Worm (Caenorhabditis elegans) whole organism, L4/young adult: ENCODE measurements around the gene R06F6.8.

ENCODE experiments used
- W03F9.2 ChIP-seq: fragments of 150-350 bp; optimal IDR thresholded peaks from 2 replicates; lab custom pipeline; 2014; ENCODE audit warnings: missing biosample characterization, missing genetic modification characterization
- dao-5 ChIP-seq: sonication (generic microtip); optimal IDR thresholded peaks from 2 replicates; lab custom pipeline; 2016; ENCODE audit warnings: missing genotype, missing genetic modification characterization, moderate library complexity, missing compliant biosample characterization
- him-1 ChIP-seq: sonication (generic microtip); optimal IDR thresholded peaks from 2 replicates; lab custom pipeline; 2016; ENCODE audit warnings: missing genotype, missing genetic modification reagents, missing genetic modification characterization, missing compliant biosample characterization

R06F6.8 gene

DNA sequence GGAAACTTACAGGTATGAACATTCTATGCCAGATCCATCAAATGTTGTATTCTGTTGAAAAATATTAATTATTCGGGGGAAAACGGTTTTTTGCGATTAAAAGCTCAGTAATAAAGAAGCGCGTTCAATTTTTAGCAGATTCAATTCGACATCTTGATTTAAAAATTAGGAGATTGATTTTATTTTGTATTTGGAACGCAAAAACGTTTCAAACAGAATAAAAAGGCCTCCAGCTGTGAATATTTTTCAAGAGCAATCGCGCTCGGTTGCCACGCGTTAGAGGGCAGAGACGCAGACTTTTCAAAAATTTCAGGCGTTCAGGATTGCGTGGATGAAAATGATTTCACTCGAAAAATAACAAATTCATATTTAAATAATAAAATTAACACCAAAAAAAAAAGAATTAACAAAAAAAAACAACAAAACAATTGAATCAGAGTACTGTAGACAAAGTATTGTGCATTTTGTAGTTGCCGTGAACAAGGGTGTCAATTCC lies at the start of gene R06F6.8:
Gene R06F6.8 (minus strand): TSS at position 51 of the 496 bp plus-strand sequence.
- no peak for TF ChIP-seq dao-5 (tag; lab: Kevin White, UChicago)
- no peak for TF ChIP-seq W03F9.2 (tag; lab: Kevin White, UChicago)
- no peak for TF ChIP-seq him-1 (tag; lab: Kevin White, UChicago)

DNA sequence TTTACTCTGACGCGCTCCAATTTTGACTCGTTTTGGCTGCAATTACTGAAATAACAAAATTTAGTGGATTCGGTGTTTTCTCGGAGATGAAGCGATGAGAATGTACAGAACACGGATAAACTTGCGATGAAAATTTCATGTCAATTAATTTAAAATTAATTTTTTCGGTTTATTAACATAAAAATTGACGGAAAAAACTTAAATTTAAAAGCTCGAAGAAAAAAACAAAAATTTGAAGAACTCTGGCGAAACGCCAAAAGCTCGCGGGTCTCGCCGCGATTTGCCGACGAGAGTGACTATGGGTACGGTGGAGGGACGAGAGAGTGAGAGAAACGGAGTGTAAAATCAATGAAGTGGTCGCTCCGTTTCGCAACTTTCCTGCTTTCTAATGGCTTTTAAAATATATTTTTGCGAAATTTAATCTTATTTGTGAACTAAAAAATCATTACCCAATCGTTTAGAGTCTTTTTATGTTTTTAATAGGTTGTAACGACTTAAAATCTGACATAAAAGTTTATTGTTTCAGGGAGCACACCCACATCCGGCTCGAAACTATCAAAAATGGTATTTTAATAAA lies 49.0 kb upstream of the R06F6.8 start, which contains the start of the genes gmps-1 and cap-2:
Gene gmps-1 (minus strand): TSS at position 51 of the 577 bp plus-strand sequence.
Gene cap-2 (plus strand): TSS at position 527 of the 577 bp plus-strand sequence.
- peak; percentile 95 for TF ChIP-seq W03F9.2 (tag; lab: Kevin White, UChicago)
- no peak for TF ChIP-seq dao-5 (tag; lab: Kevin White, UChicago)
- TF ChIP-seq him-1 (tag; lab: Kevin White, UChicago): peak; percentile 95

DNA sequence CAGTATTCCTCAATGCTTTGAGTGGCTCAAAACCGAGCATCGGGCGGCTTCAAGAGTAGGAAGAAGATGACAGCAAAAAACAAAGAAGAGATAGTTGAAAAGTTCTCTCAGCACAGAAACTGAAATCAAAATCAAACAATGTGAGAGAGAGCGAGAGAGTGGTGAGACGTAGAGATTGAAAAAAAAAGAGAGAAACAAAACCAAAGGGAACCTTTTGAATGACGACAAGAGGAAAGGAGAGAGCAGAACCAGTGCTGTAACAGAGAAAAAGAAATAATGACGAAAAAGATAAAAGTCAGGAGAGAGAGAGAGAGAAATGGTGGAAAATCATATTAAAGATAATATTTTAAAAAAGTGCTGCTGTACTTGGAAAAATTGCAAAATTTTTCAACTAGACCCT lies 47.4 kb upstream of the R06F6.8 start:
- TF ChIP-seq dao-5 (tag; lab: Kevin White, UChicago) (no peak), him-1 (tag; lab: Kevin White, UChicago) (no peak), W03F9.2 (tag; lab: Kevin White, UChicago) (no peak)

DNA sequence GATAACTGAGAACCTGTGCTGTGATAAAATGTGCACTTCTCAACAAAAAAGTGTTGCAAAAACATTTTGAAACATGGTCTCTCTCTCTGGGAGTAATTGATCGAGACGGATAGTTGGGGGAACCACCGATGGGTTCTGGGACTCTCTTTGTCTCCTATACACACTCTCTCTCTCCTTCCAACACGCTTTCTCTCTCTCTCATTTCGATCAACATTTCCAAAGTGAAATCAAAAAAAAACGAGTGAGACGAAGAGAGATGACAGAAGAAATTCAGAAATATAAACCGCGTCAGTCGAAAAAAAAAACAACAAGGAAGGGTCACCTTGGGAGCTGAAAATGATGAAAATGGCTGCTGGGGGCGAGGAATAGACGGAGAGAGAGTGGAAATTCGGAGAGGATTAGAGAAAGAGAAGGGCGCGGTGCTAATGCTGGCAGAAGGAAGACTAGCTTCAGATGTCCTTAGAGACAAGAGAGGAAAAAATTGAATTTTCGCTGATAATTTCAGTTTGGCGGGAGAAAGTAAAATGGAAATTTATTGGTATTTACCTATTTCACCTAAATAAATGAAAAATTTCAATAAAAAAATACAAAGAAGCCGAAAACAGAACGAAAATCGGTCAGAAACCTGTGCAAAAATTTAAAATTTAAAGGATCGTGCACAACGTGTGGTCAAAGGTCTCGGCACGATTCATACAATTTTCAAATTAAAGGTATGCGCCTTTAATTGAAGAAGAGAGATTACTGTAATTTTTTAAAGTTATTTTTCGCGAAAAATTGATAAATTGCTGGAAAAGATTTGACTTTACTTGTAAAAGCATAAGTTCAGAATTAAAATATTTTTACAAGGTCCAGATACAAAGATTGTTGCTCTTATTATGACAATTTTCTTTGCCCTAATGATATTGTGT lies 43.2 kb upstream of the R06F6.8 start:
- no peak for TF ChIP-seq dao-5 (tag; lab: Kevin White, UChicago)
- no peak for TF ChIP-seq W03F9.2 (tag; lab: Kevin White, UChicago)
- TF ChIP-seq him-1 (tag; lab: Kevin White, UChicago): no peak

DNA sequence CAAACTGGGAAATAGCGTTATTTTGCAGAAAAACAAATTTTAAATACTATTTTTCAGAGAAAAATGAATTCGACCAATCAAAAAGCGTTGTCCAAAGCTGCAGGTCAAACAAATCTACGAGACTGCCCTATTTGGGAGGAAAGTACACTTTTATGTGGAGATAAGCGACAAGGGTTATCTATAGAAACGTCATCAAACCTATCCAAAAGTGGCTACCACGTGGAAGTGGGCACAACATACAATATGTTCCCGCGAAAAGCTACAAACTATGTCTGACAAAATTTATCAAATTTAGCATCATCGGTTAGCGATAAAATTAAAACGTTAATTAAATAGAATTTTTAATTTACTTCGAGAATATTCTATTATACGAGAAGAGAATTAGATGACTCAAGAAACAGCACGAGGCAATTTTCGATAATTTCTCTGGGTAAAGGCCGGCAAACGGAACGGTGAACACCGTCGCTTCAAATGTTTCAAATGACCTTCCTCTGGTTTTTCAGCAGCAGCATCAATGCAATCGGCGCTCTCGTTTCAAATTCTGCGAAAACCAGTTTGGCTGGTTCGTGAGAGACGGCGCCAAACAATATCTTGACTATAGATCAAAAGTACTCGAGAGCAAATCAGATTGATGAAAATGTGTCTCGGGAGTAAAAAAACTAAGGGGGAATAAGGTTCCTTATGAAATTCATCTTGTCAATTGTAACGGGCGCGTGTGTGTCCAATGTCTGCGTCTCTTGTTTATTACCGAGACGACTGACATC lies 42.1 kb upstream of the R06F6.8 start:
- TF ChIP-seq him-1 (tag; lab: Kevin White, UChicago) (no peak), W03F9.2 (tag; lab: Kevin White, UChicago) (no peak), dao-5 (tag; lab: Kevin White, UChicago) (no peak)

DNA sequence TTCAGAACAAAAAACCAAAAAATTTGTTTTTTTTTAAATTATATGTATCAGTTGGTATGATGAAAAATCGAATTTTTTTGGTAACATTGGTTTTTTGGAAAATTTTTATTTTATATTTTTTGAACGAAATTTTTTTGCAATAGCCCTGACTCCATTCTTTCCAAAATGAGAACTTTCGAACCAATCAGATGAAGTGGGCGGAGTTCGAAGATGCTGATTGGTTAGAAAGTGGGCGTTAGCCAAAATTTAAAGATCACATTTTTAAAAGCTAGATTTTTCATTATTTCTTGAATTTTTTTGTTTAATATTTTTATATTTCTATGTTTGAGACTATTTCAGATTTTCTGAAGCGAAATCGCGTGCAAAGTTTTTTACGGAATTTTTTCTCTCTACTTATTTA lies 41.5 kb upstream of the R06F6.8 start:
- no peak for TF ChIP-seq dao-5 (tag; lab: Kevin White, UChicago)
- no peak for TF ChIP-seq W03F9.2 (tag; lab: Kevin White, UChicago)
- TF ChIP-seq him-1 (tag; lab: Kevin White, UChicago): no peak

DNA sequence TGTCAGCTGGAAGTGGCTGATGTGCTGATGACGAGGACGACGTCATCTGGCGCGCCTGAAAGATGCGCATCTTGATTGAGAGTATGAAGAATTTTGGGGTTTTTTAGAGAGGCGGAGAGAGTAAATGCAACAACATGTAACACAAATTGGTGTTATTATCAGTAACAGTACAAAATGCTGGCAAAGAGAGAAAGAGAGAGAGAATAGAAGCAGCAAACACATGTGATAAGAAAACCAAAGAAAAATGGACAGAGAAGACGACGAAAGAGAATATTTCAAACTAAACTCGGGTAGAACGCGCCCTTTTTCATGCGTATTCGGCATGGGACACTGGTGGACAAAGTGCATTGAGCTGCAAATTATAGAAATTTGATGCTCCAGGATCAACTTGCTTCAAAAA lies 41.1 kb upstream of the R06F6.8 start, which contains the start of gene M106.3:
Gene M106.3 (minus strand): TSS at position 70 of the 400 bp plus-strand sequence.
- TF ChIP-seq him-1 (tag; lab: Kevin White, UChicago): no peak
- no peak for TF ChIP-seq W03F9.2 (tag; lab: Kevin White, UChicago)
- TF ChIP-seq dao-5 (tag; lab: Kevin White, UChicago): no peak

DNA sequence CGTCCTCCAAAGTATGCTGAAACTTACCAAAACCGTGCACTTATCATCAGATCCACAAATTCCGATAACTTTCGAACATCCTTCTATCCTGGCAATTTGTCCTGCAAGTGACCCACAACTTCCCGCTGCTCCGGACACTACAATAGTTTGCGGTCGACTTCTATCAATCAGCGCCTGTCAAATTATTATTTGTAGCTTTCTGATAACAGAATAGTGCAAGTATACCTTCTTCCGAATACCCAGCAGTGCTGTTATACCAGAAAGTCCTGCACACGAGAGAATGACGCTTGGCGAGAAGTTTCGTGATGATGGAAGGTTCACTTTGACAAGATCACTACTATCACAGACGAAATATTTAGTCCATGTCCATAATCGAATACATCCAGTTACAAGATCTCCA lies 39.6 kb upstream of the R06F6.8 start:
- TF ChIP-seq him-1 (tag; lab: Kevin White, UChicago): no peak
- no peak for TF ChIP-seq dao-5 (tag; lab: Kevin White, UChicago)
- TF ChIP-seq W03F9.2 (tag; lab: Kevin White, UChicago): no peak

DNA sequence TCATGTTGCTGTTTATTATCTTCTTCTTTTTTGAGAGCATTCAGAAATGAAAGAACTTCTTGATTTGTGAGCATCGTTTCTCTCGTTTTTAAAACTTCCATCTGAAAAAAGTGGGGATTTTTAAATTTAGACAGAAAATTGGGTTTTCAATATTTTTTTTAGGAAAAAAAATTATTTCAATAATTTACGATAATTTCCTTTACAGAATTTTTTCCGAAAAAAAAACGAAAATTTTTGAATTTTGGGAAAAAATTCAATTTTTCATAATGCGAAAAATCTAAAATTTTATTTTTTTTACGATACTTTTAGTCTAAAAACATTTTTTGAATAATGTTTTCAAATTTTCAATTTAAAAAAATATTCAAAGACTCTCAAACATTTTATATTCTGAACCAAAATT lies 37.3 kb upstream of the R06F6.8 start, which contains the start of gene M106.7:
Gene M106.7 (minus strand): TSS at position 101 of the 400 bp plus-strand sequence.
- TF ChIP-seq him-1 (tag; lab: Kevin White, UChicago) (no peak), W03F9.2 (tag; lab: Kevin White, UChicago) (no peak), dao-5 (tag; lab: Kevin White, UChicago) (no peak)

DNA sequence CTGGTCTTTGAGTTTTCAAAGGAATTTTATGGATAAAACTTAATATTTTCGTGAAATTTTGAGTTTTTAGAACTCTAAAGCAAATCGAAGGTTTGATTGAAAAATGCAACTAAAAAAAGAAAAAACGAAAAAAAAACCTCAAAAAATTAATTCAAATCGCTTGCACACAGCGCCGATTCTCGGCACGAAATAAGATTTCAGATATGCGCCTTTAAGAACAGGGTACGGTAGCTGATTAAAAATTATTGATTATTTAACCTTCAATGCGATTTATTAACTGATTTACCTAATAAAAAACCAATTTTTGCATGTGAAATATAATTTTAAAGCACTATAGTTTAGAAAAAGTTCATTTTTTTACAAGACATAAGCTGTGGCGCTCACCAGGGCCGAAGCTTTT lies 33.1 kb upstream of the R06F6.8 start:
- TF ChIP-seq dao-5 (tag; lab: Kevin White, UChicago) (no peak), him-1 (tag; lab: Kevin White, UChicago) (no peak), W03F9.2 (tag; lab: Kevin White, UChicago) (no peak)

DNA sequence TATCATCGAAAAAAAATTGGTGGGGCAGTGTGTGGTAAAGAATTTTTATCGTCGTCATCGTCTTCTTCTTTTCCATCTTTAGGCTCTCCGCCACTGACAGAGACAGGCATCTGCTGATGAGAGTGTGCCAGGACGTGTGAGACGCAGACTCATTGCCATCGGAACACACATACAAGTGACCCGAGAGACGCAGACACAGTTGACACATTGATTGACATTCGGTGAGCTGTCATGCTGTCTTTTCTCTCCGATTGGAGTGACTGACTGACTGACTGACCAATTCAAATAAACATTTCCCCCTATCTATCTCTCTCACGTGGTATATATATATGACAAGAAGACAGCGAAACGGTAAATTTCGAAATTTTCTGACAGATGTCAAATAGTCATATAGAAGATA lies 31.3 kb upstream of the R06F6.8 start:
- no peak for TF ChIP-seq dao-5 (tag; lab: Kevin White, UChicago)
- no peak for TF ChIP-seq W03F9.2 (tag; lab: Kevin White, UChicago)
- no peak for TF ChIP-seq him-1 (tag; lab: Kevin White, UChicago)

DNA sequence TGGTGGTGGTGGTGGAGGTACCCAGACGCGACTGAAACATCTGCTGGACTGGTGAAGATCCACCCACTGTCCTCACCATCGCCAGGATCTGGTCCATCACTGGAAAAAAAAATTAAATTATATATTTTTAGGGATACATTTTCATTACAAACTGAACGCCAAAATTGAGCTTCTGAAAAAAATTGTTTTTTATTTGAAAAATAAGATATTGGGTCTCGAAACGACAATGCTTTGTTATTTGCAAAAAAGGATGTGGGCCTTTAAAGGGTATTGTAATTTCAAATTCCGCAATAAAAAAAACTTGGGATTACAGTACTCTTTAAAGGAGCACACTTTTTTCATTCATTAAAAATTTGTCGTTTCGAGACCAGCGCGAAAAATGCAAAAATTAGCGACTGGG lies 30.1 kb upstream of the R06F6.8 start, which contains the start of gene M106.2:
Gene M106.2 (minus strand): TSS at position 101 of the 400 bp plus-strand sequence.
- TF ChIP-seq dao-5 (tag; lab: Kevin White, UChicago) (no peak), him-1 (tag; lab: Kevin White, UChicago) (no peak), W03F9.2 (tag; lab: Kevin White, UChicago) (no peak)
